Worm (Caenorhabditis elegans) whole organism, late embryonic: ENCODE results near the gene acl-7.

Experiments used
- F13H6.1 ChIP-seq: sonication (generic microtip); optimal IDR thresholded peaks from 2 replicates; lab custom pipeline; 2016; ENCODE audit warnings: missing genetic modification characterization, missing compliant biosample characterization
- K02D7.2 ChIP-seq: sonication (generic microtip); optimal IDR thresholded peaks from 2 replicates; lab custom pipeline; 2017; ENCODE audit warnings: mild to moderate bottlenecking, missing genetic modification characterization, missing compliant biosample characterization
- T23F11.4 ChIP-seq: fragments of 200-800 bp; sonication (Bioruptor generic); optimal IDR thresholded peaks from 2 replicates; lab custom pipeline; 2018; ENCODE audit warnings: mild to moderate bottlenecking, missing genetic modification characterization, missing compliant biosample characterization
- ahr-1 ChIP-seq: sonication (generic microtip); optimal IDR thresholded peaks from 2 replicates; lab custom pipeline; 2016; ENCODE audit warnings: missing genetic modification characterization, missing compliant biosample characterization
- ceh-14 ChIP-seq: sonication (generic microtip); optimal IDR thresholded peaks from 2 replicates; lab custom pipeline; 2016; ENCODE audit warnings: missing genotype, missing genetic modification characterization, missing compliant biosample characterization
- ceh-18 ChIP-seq: sonication (generic microtip); optimal IDR thresholded peaks from 2 replicates; lab custom pipeline; 2016; ENCODE audit warnings: missing genetic modification characterization, missing compliant biosample characterization
- ceh-19 ChIP-seq: fragments of 200-800 bp; sonication (Bioruptor generic); optimal IDR thresholded peaks from 2 replicates; lab custom pipeline; 2018; ENCODE audit warnings: mild to moderate bottlenecking, missing genetic modification characterization, missing compliant biosample characterization
- ceh-22 ChIP-seq: sonication (generic microtip); optimal IDR thresholded peaks from 2 replicates; lab custom pipeline; 2017; ENCODE audit warnings: missing biosample characterization, missing genetic modification characterization
- ceh-30 ChIP-seq: fragments of 150-350 bp; optimal IDR thresholded peaks from 2 replicates; lab custom pipeline; 2014; ENCODE audit warnings: missing biosample characterization, missing genetic modification characterization
- ceh-31 ChIP-seq: sonication (generic microtip); optimal IDR thresholded peaks from 2 replicates; lab custom pipeline; 2016; ENCODE audit warnings: missing genetic modification characterization, missing compliant biosample characterization
- ceh-48 ChIP-seq: sonication (generic microtip); optimal IDR thresholded peaks from 2 replicates; lab custom pipeline; 2016; ENCODE audit warnings: missing genetic modification characterization, inconsistent platforms, missing compliant biosample characterization
- ceh-6 ChIP-seq: fragments of 200-800 bp; sonication (Bioruptor generic); optimal IDR thresholded peaks from 2 replicates; lab custom pipeline; 2018; ENCODE audit warnings: mild to moderate bottlenecking, missing genetic modification characterization, missing compliant biosample characterization
- ceh-9 ChIP-seq: sonication (generic microtip); optimal IDR thresholded peaks from 2 replicates; lab custom pipeline; 2016; ENCODE audit warnings: mild to moderate bottlenecking, missing genetic modification characterization, inconsistent platforms, missing compliant biosample characterization
- che-1 ChIP-seq: sonication (generic microtip); optimal IDR thresholded peaks from 2 replicates; lab custom pipeline; 2016; ENCODE audit warnings: mild to moderate bottlenecking, missing genetic modification characterization, missing compliant biosample characterization
- dve-1 ChIP-seq: sonication (generic microtip); optimal IDR thresholded peaks from 2 replicates; lab custom pipeline; 2017; ENCODE audit warnings: antibody characterized with exemption, mild to moderate bottlenecking, missing genetic modification characterization, missing compliant biosample characterization
- elt-2 ChIP-seq: sonication (generic microtip); optimal IDR thresholded peaks from 2 replicates; lab custom pipeline; 2016; ENCODE audit warnings: missing genetic modification reagents, missing genetic modification characterization, missing compliant biosample characterization
- ets-4 ChIP-seq: sonication (generic microtip); optimal IDR thresholded peaks from 2 replicates; lab custom pipeline; 2016; ENCODE audit warnings: missing genetic modification characterization, missing compliant biosample characterization
- fax-1 ChIP-seq: sonication (generic microtip); optimal IDR thresholded peaks from 2 replicates; lab custom pipeline; 2016; ENCODE audit warnings: missing genotype, missing genetic modification characterization, missing compliant biosample characterization
- fkh-10 ChIP-seq: fragments of 150-350 bp; optimal IDR thresholded peaks from 2 replicates; lab custom pipeline; 2014; ENCODE audit warnings: missing biosample characterization, missing genetic modification reagents, missing genetic modification characterization
- fkh-6 ChIP-seq: sonication (generic microtip); optimal IDR thresholded peaks from 2 replicates; lab custom pipeline; 2016; ENCODE audit warnings: missing genetic modification characterization, missing compliant biosample characterization
- hlh-30 ChIP-seq: sonication (generic microtip); optimal IDR thresholded peaks from 2 replicates; lab custom pipeline; 2017; ENCODE audit warnings: antibody characterized with exemption, missing genetic modification characterization, missing compliant biosample characterization; ENCODE audit not compliant: insufficient read depth
- hlh-6 ChIP-seq: sonication (generic microtip); optimal IDR thresholded peaks from 2 replicates; lab custom pipeline; 2016; ENCODE audit warnings: missing genotype, missing genetic modification characterization, missing compliant biosample characterization
- lim-6 ChIP-seq: sonication (generic microtip); optimal IDR thresholded peaks from 2 replicates; lab custom pipeline; 2016; ENCODE audit warnings: missing genetic modification characterization, missing compliant biosample characterization
- madf-2 ChIP-seq: sonication (generic microtip); optimal IDR thresholded peaks from 2 replicates; lab custom pipeline; 2017; ENCODE audit warnings: missing genetic modification characterization, missing compliant biosample characterization
- mec-3 ChIP-seq: sonication (generic microtip); optimal IDR thresholded peaks from 2 replicates; lab custom pipeline; 2016; ENCODE audit warnings: borderline replicate concordance, missing genetic modification characterization, missing compliant biosample characterization
- nfya-1 ChIP-seq: sonication (generic microtip); optimal IDR thresholded peaks from 2 replicates; lab custom pipeline; 2017; ENCODE audit warnings: missing genetic modification characterization, mild to moderate bottlenecking, missing compliant biosample characterization, antibody characterized with exemption, moderate library complexity
- nhr-11 ChIP-seq: fragments of 150-350 bp; optimal IDR thresholded peaks from 2 replicates; lab custom pipeline; 2014; ENCODE audit warnings: missing biosample characterization, missing genetic modification characterization
- npax-4 ChIP-seq: sonication (generic microtip); optimal IDR thresholded peaks from 2 replicates; lab custom pipeline; 2016; ENCODE audit warnings: missing genetic modification characterization, missing compliant biosample characterization
- pat-9 ChIP-seq: fragments of 200-800 bp; sonication (Bioruptor generic); optimal IDR thresholded peaks from 2 replicates; lab custom pipeline; 2018; ENCODE audit warnings: mild to moderate bottlenecking, missing genetic modification characterization, moderate library complexity, missing compliant biosample characterization
- pha-4 ChIP-seq: fragments of 150-350 bp; optimal IDR thresholded peaks from 2 replicates; lab custom pipeline; 2018; ENCODE audit warnings: missing biosample characterization, missing genetic modification reagents, missing genetic modification characterization
- pqm-1 ChIP-seq: sonication (generic microtip); optimal IDR thresholded peaks from 2 replicates; lab custom pipeline; 2016; ENCODE audit warnings: missing genetic modification characterization, missing compliant biosample characterization
- ref-2 ChIP-seq: sonication (generic microtip); optimal IDR thresholded peaks from 2 replicates; lab custom pipeline; 2016; ENCODE audit warnings: missing genetic modification characterization, missing compliant biosample characterization
- rnt-1 ChIP-seq: sonication (generic microtip); optimal IDR thresholded peaks from 2 replicates; lab custom pipeline; 2016; ENCODE audit warnings: missing genetic modification characterization, missing compliant biosample characterization
- sdc-2 ChIP-seq: sonication (generic microtip); optimal IDR thresholded peaks from 2 replicates; lab custom pipeline; 2016; ENCODE audit warnings: missing genotype, missing genetic modification characterization, missing compliant biosample characterization
- sox-2 ChIP-seq: fragments of 200-800 bp; sonication (Bioruptor generic); IDR thresholded peaks from 2 replicates; pipeline ENCODE4 v1.3.6; 2022; ENCODE audit warnings: missing genetic modification reagents, missing genetic modification characterization, missing compliant biosample characterization
- syd-9 ChIP-seq: sonication (generic microtip); optimal IDR thresholded peaks from 2 replicates; lab custom pipeline; 2016; ENCODE audit warnings: mild to moderate bottlenecking, missing genetic modification characterization, moderate library complexity, missing compliant biosample characterization
- tbx-2 ChIP-seq: sonication (generic microtip); optimal IDR thresholded peaks from 2 replicates; lab custom pipeline; 2016; ENCODE audit warnings: missing genetic modification characterization, missing compliant biosample characterization
- unc-3 ChIP-seq, 2 experiments: fragments of 200-800 bp in 1 of 2; sonication (Bioruptor generic) in 1 of 2; sonication (generic microtip) in 1 of 2; conservative IDR thresholded peaks in 1 of 2; optimal IDR thresholded peaks in 1 of 2; 2 replicates each; pipeline versions ENCODE4 v1.3.6 to Lab custom; 2016 to 2022; ENCODE audit warnings: missing compliant biosample characterization in 2 of 2, missing genetic modification characterization in 2 of 2, missing genetic modification reagents in 1 of 2
- unc-42 ChIP-seq: sonication (generic microtip); optimal IDR thresholded peaks from 2 replicates; lab custom pipeline; 2016; ENCODE audit warnings: missing genotype, missing genetic modification characterization, missing compliant biosample characterization
- unc-86 ChIP-seq: sonication (generic microtip); optimal IDR thresholded peaks from 2 replicates; lab custom pipeline; 2016; ENCODE audit warnings: missing genetic modification characterization, missing compliant biosample characterization
- zip-5 ChIP-seq: sonication (generic microtip); optimal IDR thresholded peaks from 2 replicates; lab custom pipeline; 2016; ENCODE audit warnings: missing genetic modification characterization, missing compliant biosample characterization
- ztf-16 ChIP-seq: sonication (generic microtip); optimal IDR thresholded peaks from 2 replicates; lab custom pipeline; 2017; ENCODE audit warnings: missing genetic modification characterization, missing compliant biosample characterization

acl-7 gene

ce11 chrII:12805765-12806384 is 10.4 kb downstream of the acl-7 start (continued):
- TF ChIP-seq ceh-31 (tag; lab: Kevin White, UChicago): peak; percentile 39

- TF ChIP-seq elt-2 (tag; lab: Kevin White, UChicago): no peak
- no peak for TF ChIP-seq F13H6.1 (tag; lab: Kevin White, UChicago)
- peak; percentile 64 for TF ChIP-seq ceh-48 (tag; lab: Kevin White, UChicago)
Observed at ce11 chrII:12805161-12805560, 11.1 kb downstream of the acl-7 start, which contains the start of the genes Y46G5A.18 and Y46G5A.47. Gene Y46G5A.18 (minus strand): TSS chrII:12805261. Gene Y46G5A.47 (minus strand): TSS chrII:12805306.

ce11 chrII:12799927-12800522 is 16.2 kb downstream of the acl-7 start:
- TF ChIP-seq K02D7.2 (tag; lab: Kevin White, UChicago): no peak
- no peak for TF ChIP-seq fkh-10 (GFP tag; lab: Kevin White, UChicago)
- TF ChIP-seq ceh-18 (tag; lab: Kevin White, UChicago): no peak
- no peak for TF ChIP-seq hlh-30 (tag; lab: Kevin White, UChicago)
- no peak for TF ChIP-seq ceh-9
- TF ChIP-seq rnt-1 (tag; lab: Kevin White, UChicago): peak; percentile 24
- no peak for TF ChIP-seq ceh-48 (tag; lab: Kevin White, UChicago)
- TF ChIP-seq nfya-1 (tag; lab: Kevin White, UChicago): peak; percentile 2

- no peak for TF ChIP-seq syd-9 (tag; lab: Kevin White, UChicago)
- no peak for TF ChIP-seq ceh-18 (tag; lab: Kevin White, UChicago)
- TF ChIP-seq hlh-6 (tag; lab: Kevin White, UChicago): no peak
- no peak for TF ChIP-seq unc-86 (tag; lab: Kevin White, UChicago)
- TF ChIP-seq ceh-22: no peak
- TF ChIP-seq fax-1 (tag; lab: Kevin White, UChicago): no peak
- TF ChIP-seq fkh-6: no peak
- no peak for TF ChIP-seq rnt-1 (tag; lab: Kevin White, UChicago)
- TF ChIP-seq mec-3 (tag; lab: Kevin White, UChicago): no peak
Observed at ce11 chrII:12799364-12799763, 16.9 kb downstream of the acl-7 start.

- TF ChIP-seq ahr-1 (tag; lab: Kevin White, UChicago) (no peak), pat-9 (tag; lab: Kevin White, UChicago) (no peak), ceh-14 (tag; lab: Kevin White, UChicago) (peak; percentile 21), ceh-19 (GFP tag; lab: Kevin White, UChicago) (no peak), sox-2 (GFP tag; lab: Robert Waterston, UW) (no peak), ztf-16 (tag; lab: Kevin White, UChicago) (no peak), hlh-30 (tag; lab: Kevin White, UChicago) (peak; percentile 90), madf-2 (peak; percentile 34), F13H6.1 (tag; lab: Kevin White, UChicago) (no peak), pha-4 (tag; lab: Kevin White, UChicago) (no peak), ceh-30 (tag; lab: Kevin White, UChicago) (no peak), syd-9 (tag; lab: Kevin White, UChicago) (no peak), ets-4 (tag; lab: Kevin White, UChicago) (no peak), zip-5 (tag; lab: Kevin White, UChicago) (no peak), nhr-11 (no peak), sdc-2 (no peak), T23F11.4 (no peak), npax-4 (tag; lab: Kevin White, UChicago) (no peak), dve-1 (no peak), tbx-2 (tag; lab: Kevin White, UChicago) (peak; percentile 71), ref-2 (tag; lab: Kevin White, UChicago) (peak; percentile 63), unc-86 (tag; lab: Kevin White, UChicago) (no peak), unc-42 (no peak), ceh-31 (tag; lab: Kevin White, UChicago) (peak; percentile 40), unc-3 (GFP tag; conservative IDR thresholded peaks at IDR 0.05; lab: Robert Waterston, UW) (no peak), unc-3 (tag; optimal IDR thresholded peaks at IDR 0.05; lab: Kevin White, UChicago) (no peak), che-1 (no peak), lim-6 (tag; lab: Kevin White, UChicago) (no peak), pqm-1 (tag; lab: Kevin White, UChicago) (peak; percentile 10), ceh-6 (GFP tag; lab: Kevin White, UChicago) (no peak), fkh-10 (GFP tag; lab: Kevin White, UChicago) (no peak)
Observed at ce11 chrII:12798814-12799213, 17.4 kb downstream of the acl-7 start.
